Comparison of ENCODE assay signal across 5 fruit fly cellular contexts in the genomic region with DNA sequence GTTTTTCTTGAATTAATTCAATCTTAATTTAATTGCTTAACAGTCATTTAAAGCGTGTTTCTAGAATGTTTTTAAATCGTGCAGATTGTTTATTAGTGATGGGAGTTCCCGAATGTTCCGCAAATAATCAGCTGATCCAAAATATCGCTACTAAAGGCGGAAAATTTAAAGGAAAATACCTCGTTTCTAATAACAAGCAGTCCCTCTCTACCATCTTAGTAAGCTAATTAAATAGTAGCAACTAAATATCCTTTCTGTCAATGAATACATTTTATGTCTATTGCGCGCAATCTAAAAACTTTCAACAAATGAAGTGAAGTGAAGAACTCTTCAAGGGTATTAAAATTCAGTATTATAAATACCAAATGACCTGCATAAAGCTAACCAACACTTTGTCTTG.
TF ChIP-seq lines count a peak whose summit lies in the region.

Gene CG5290, minus strand, starts transcription at position 118 of the 400 bp plus-strand sequence.

- TF ChIP-seq CTCF in whole organism, embryonic (GFP tag; optimal IDR thresholded peaks at IDR 0.05; lab: Kevin White, UChicago): no peak

TF ChIP-seq in whole organism, adult, 20 proteins besides CTCF, POLR2A, EP300 and RAD21 (continues in another document):
- TF ChIP-seq CG14711 (tag; optimal IDR thresholded peaks at IDR 0.05; lab: Kevin White, UChicago) (peak; percentile 47), cic (GFP tag; optimal IDR thresholded peaks at IDR 0.05; lab: Kevin White, UChicago) (no peak), cnc (optimal IDR thresholded peaks at IDR 0.05; lab: Kevin White, UChicago) (no peak), CG33017 (tag; optimal IDR thresholded peaks at IDR 0.05; lab: Kevin White, UChicago) (peak; percentile 45), tj (GFP tag; optimal IDR thresholded peaks at IDR 0.05; lab: Kevin White, UChicago) (peak; percentile 41), CG12768 (GFP tag; optimal IDR thresholded peaks at IDR 0.05; lab: Kevin White, UChicago) (peak; percentile 50), Crg-1 (GFP tag; optimal IDR thresholded peaks at IDR 0.05; lab: Kevin White, UChicago) (peak; percentile 48), ovo (GFP tag; optimal IDR thresholded peaks at IDR 0.05; lab: Kevin White, UChicago) (no peak), CG5204 (GFP tag; optimal IDR thresholded peaks at IDR 0.05; lab: Kevin White, UChicago) (no peak), CG7045 (GFP tag; optimal IDR thresholded peaks at IDR 0.05; lab: Kevin White, UChicago) (peak; percentile 17), CG11617 (GFP tag; optimal IDR thresholded peaks at IDR 0.05; lab: Kevin White, UChicago) (peak; percentile 68), CG1620 (GFP tag; optimal IDR thresholded peaks at IDR 0.05; lab: Kevin White, UChicago) (peak; percentile 56), bab1 (GFP tag; optimal IDR thresholded peaks at IDR 0.05; lab: Kevin White, UChicago) (peak; percentile 72), pad (GFP tag; optimal IDR thresholded peaks at IDR 0.05; lab: Kevin White, UChicago) (peak; percentile 44), kay (GFP tag; lab: Kevin White, UChicago; ENCODE audit: borderline replicate concordance) (peak; percentile 93), Clk (GFP tag; optimal IDR thresholded peaks at IDR 0.05; lab: Kevin White, UChicago) (no peak), toe (GFP tag; optimal IDR thresholded peaks at IDR 0.05; lab: Kevin White, UChicago) (peak; percentile 33)

TF ChIP-seq in whole organism, embryonic, 481 proteins besides CTCF, POLR2A, EP300 and RAD21 (continues in another document):
- TF ChIP-seq HmgD (GFP tag; optimal IDR thresholded peaks at IDR 0.05; lab: Kevin White, UChicago) (no peak), CG6689 (GFP tag; IDR thresholded peaks at IDR 0.05; lab: Robert Waterston, UW) (no peak), CG16813 (GFP tag; IDR thresholded peaks at IDR 0.05; lab: Robert Waterston, UW; ENCODE audit: partially characterized antibody) (peak; percentile 66), dan (GFP tag; IDR thresholded peaks at IDR 0.05; lab: Robert Waterston, UW) (no peak), gsb-n (tag; optimal IDR thresholded peaks at IDR 0.05; lab: Kevin White, UChicago) (no peak), CG15696 (tag; optimal IDR thresholded peaks at IDR 0.05; lab: Kevin White, UChicago) (no peak), Nf-YC (tag; optimal IDR thresholded peaks at IDR 0.05; lab: Kevin White, UChicago) (no peak), crc (GFP tag; optimal IDR thresholded peaks at IDR 0.05; lab: Kevin White, UChicago) (peak; percentile 13), CG8290 (GFP tag; optimal IDR thresholded peaks at IDR 0.05; lab: Kevin White, UChicago) (peak; percentile 4), CG8290 (tag; optimal IDR thresholded peaks at IDR 0.05; lab: Kevin White, UChicago) (peak in 1 of 2 experiments; percentile 1), gfzf (GFP tag; optimal IDR thresholded peaks at IDR 0.05; lab: Kevin White, UChicago) (peak; percentile 55), CG16779 (GFP tag; IDR thresholded peaks at IDR 0.05; lab: Robert Waterston, UW) (no peak), CG9727 (GFP tag; optimal IDR thresholded peaks at IDR 0.05; lab: Kevin White, UChicago) (no peak), hth (optimal IDR thresholded peaks at IDR 0.05; lab: Kevin White, UChicago) (no peak), gsb (GFP tag; IDR thresholded peaks at IDR 0.05; lab: Robert Waterston, UW) (no peak), CG7928 (GFP tag; optimal IDR thresholded peaks at IDR 0.05; lab: Kevin White, UChicago) (no peak), CG13624 (GFP tag; optimal IDR thresholded peaks at IDR 0.05; lab: Kevin White, UChicago) (peak; percentile 37), CG10462 (GFP tag; optimal IDR thresholded peaks at IDR 0.05; lab: Kevin White, UChicago) (no peak)

TF ChIP-seq in whole organism, prepupa, 60 proteins besides CTCF, POLR2A, EP300 and RAD21 (continues in another document):
- TF ChIP-seq CG11762 (GFP tag; optimal IDR thresholded peaks at IDR 0.05; lab: Kevin White, UChicago; ENCODE audit: insufficient read depth) (peak; percentile 5), Smox (GFP tag; optimal IDR thresholded peaks at IDR 0.05; lab: Kevin White, UChicago) (peak; percentile 40), lz (GFP tag; optimal IDR thresholded peaks at IDR 0.05; lab: Kevin White, UChicago) (peak; percentile 34), topi (GFP tag; optimal IDR thresholded peaks at IDR 0.05; lab: Kevin White, UChicago) (peak; percentile 11), cyc (GFP tag; optimal IDR thresholded peaks at IDR 0.05; lab: Kevin White, UChicago) (peak; percentile 43), acj6 (GFP tag; optimal IDR thresholded peaks at IDR 0.05; lab: Kevin White, UChicago) (peak; percentile 23), pdm3 (GFP tag; optimal IDR thresholded peaks at IDR 0.05; lab: Kevin White, UChicago) (peak; percentile 53), Ets96B (tag; optimal IDR thresholded peaks at IDR 0.05; lab: Kevin White, UChicago) (peak; percentile 7), CG1621 (tag; optimal IDR thresholded peaks at IDR 0.05; lab: Kevin White, UChicago) (no peak), vri (GFP tag; optimal IDR thresholded peaks at IDR 0.05; lab: Kevin White, UChicago) (no peak), CG3032 (tag; optimal IDR thresholded peaks at IDR 0.05; lab: Kevin White, UChicago) (no peak), esn (GFP tag; optimal IDR thresholded peaks at IDR 0.05; lab: Kevin White, UChicago) (peak; percentile 43), fkh (GFP tag; optimal IDR thresholded peaks at IDR 0.05; lab: Kevin White, UChicago) (peak; percentile 32), svp (GFP tag; lab: Kevin White, UChicago) (peak; percentile 59), CG10631 (GFP tag; optimal IDR thresholded peaks at IDR 0.05; lab: Kevin White, UChicago) (peak; percentile 21), CG32006 (GFP tag; optimal IDR thresholded peaks at IDR 0.05; lab: Kevin White, UChicago) (no peak), Sox14 (GFP tag; optimal IDR thresholded peaks at IDR 0.05; lab: Kevin White, UChicago) (peak; percentile 29), CG31627 (GFP tag; optimal IDR thresholded peaks at IDR 0.05; lab: Kevin White, UChicago) (peak; percentile 66)

TF ChIP-seq in whole organism, pupa, 21 proteins besides CTCF, POLR2A, EP300 and RAD21:
- TF ChIP-seq CG14655 (GFP tag; optimal IDR thresholded peaks at IDR 0.05; lab: Kevin White, UChicago): no peak
- TF ChIP-seq fd96Ca (GFP tag; IDR thresholded peaks at IDR 0.05; lab: Robert Waterston, UW): no peak
- TF ChIP-seq Pif1A (GFP tag; optimal IDR thresholded peaks at IDR 0.05; lab: Kevin White, UChicago): peak; percentile 21
- TF ChIP-seq CG10348 (GFP tag; IDR thresholded peaks at IDR 0.05; lab: Robert Waterston, UW): no peak
- peak; percentile 4 for TF ChIP-seq CG8159 (tag; optimal IDR thresholded peaks at IDR 0.05; lab: Kevin White, UChicago)
- no peak for TF ChIP-seq rn (GFP tag; IDR thresholded peaks at IDR 0.05; lab: Robert Waterston, UW)
- TF ChIP-seq CG8301 (tag; optimal IDR thresholded peaks at IDR 0.05; lab: Kevin White, UChicago): no peak
- no peak for TF ChIP-seq EcR (GFP tag; optimal IDR thresholded peaks at IDR 0.05; lab: Kevin White, UChicago)
- TF ChIP-seq D1 (tag; optimal IDR thresholded peaks at IDR 0.05; lab: Kevin White, UChicago): no peak
- TF ChIP-seq Snoo (tag; optimal IDR thresholded peaks at IDR 0.05; lab: Kevin White, UChicago): peak; percentile 11
- TF ChIP-seq CG34367 (tag; optimal IDR thresholded peaks at IDR 0.05; lab: Kevin White, UChicago): no peak
- TF ChIP-seq CG13204 (GFP tag; optimal IDR thresholded peaks at IDR 0.05; lab: Kevin White, UChicago): no peak
- no peak for TF ChIP-seq Ets98B (GFP tag; IDR thresholded peaks at IDR 0.05; lab: Robert Waterston, UW)
- TF ChIP-seq CG4496 (GFP tag; IDR thresholded peaks at IDR 0.05; lab: Robert Waterston, UW): no peak
- TF ChIP-seq CG12605 (GFP tag; IDR thresholded peaks at IDR 0.05; lab: Robert Waterston, UW): no peak
- peak; percentile 4 for TF ChIP-seq CG15710 (tag; optimal IDR thresholded peaks at IDR 0.05; lab: Kevin White, UChicago)
- TF ChIP-seq CG9948 (tag; optimal IDR thresholded peaks at IDR 0.05; lab: Kevin White, UChicago): no peak
- no peak for TF ChIP-seq CG17806 (tag; optimal IDR thresholded peaks at IDR 0.05; lab: Kevin White, UChicago)
- TF ChIP-seq Pif1B (GFP tag; optimal IDR thresholded peaks at IDR 0.05; lab: Kevin White, UChicago): no peak
- TF ChIP-seq gl (tag; optimal IDR thresholded peaks at IDR 0.05; lab: Kevin White, UChicago): no peak
- TF ChIP-seq CG32121 (GFP tag; IDR thresholded peaks at IDR 0.05; lab: Robert Waterston, UW): no peak

TF ChIP-seq in whole organism, wandering third instar larva, 38 proteins besides CTCF, POLR2A, EP300 and RAD21 (continues in another document):
- TF ChIP-seq pan (optimal IDR thresholded peaks at IDR 0.05; lab: Kevin White, UChicago) (no peak), Myc (optimal IDR thresholded peaks at IDR 0.05; lab: Kevin White, UChicago) (peak; percentile 22), tai (GFP tag; optimal IDR thresholded peaks at IDR 0.05; lab: Kevin White, UChicago) (peak; percentile 64), psq (GFP tag; optimal IDR thresholded peaks at IDR 0.05; lab: Kevin White, UChicago) (peak; percentile 32), dl (GFP tag; optimal IDR thresholded peaks at IDR 0.05; lab: Kevin White, UChicago; ENCODE audit: insufficient read depth in 1 of 2, partially characterized antibody in 2 of 2) (no peak), CrebA (GFP tag; optimal IDR thresholded peaks at IDR 0.05; lab: Kevin White, UChicago; ENCODE audit: borderline replicate concordance) (no peak), Hr78 (GFP tag; optimal IDR thresholded peaks at IDR 0.05; lab: Kevin White, UChicago) (no peak), ey (GFP tag; optimal IDR thresholded peaks at IDR 0.05; lab: Kevin White, UChicago) (peak; percentile 40), GATAd (GFP tag; optimal IDR thresholded peaks at IDR 0.05; lab: Kevin White, UChicago) (peak; percentile 31), CG9705 (GFP tag; optimal IDR thresholded peaks at IDR 0.05; lab: Kevin White, UChicago) (no peak), Hr83 (GFP tag; optimal IDR thresholded peaks at IDR 0.05; lab: Kevin White, UChicago; ENCODE audit: poor library complexity, severe bottlenecking) (no peak), CG32264 (GFP tag; optimal IDR thresholded peaks at IDR 0.05; lab: Kevin White, UChicago) (no peak), h (GFP tag; optimal IDR thresholded peaks at IDR 0.05; lab: Kevin White, UChicago) (peak; percentile 31), sv (GFP tag; optimal IDR thresholded peaks at IDR 0.05; lab: Kevin White, UChicago) (peak; percentile 20), dmrt93B (GFP tag; optimal IDR thresholded peaks at IDR 0.05; lab: Kevin White, UChicago) (no peak), fru (GFP tag; optimal IDR thresholded peaks at IDR 0.05; lab: Kevin White, UChicago) (peak; percentile 49), dsf (GFP tag; optimal IDR thresholded peaks at IDR 0.05; lab: Kevin White, UChicago; ENCODE audit: borderline replicate concordance) (no peak), br (GFP tag; optimal IDR thresholded peaks at IDR 0.05; lab: Kevin White, UChicago) (peak; percentile 29), usp (GFP tag; optimal IDR thresholded peaks at IDR 0.05; lab: Kevin White, UChicago) (no peak), sage (GFP tag; optimal IDR thresholded peaks at IDR 0.05; lab: Kevin White, UChicago) (no peak), foxo (GFP tag; optimal IDR thresholded peaks at IDR 0.05; lab: Kevin White, UChicago) (peak in 1 of 2 experiments; percentile 49), lola (GFP tag; optimal IDR thresholded peaks at IDR 0.05; lab: Kevin White, UChicago) (no peak), OdsH (GFP tag; optimal IDR thresholded peaks at IDR 0.05; lab: Kevin White, UChicago) (peak; percentile 45)
